Fruit fly (Drosophila melanogaster) whole organism, embryonic: ENCODE results near the gene Vta1.

ENCODE experiments used
- ATbp ChIP-seq: fragments of 200-800 bp; sonication (Bioruptor generic); optimal IDR thresholded peaks from 2 replicates; lab custom pipeline; 2017; ENCODE audit warnings: missing biosample characterization, mild to moderate bottlenecking, missing genetic modification characterization, missing genetic modification reagents
- CG10147 ChIP-seq: fragments of 200-800 bp; sonication (Bioruptor generic); optimal IDR thresholded peaks from 2 replicates; lab custom pipeline; 2019; ENCODE audit warnings: missing biosample characterization, mild to moderate bottlenecking, missing genetic modification characterization, moderate library complexity
- CG10366 ChIP-seq: fragments of 200-800 bp; sonication (Bioruptor generic); IDR thresholded peaks from 2 replicates; pipeline ENCODE4 v1.3.6; 2022; ENCODE audit warnings: missing biosample characterization, missing genetic modification characterization
- CG10959 ChIP-seq: fragments of 200-800 bp; sonication (Bioruptor generic); IDR thresholded peaks from 2 replicates; pipeline ENCODE4 v1.3.6; 2022; ENCODE audit warnings: missing biosample characterization, missing genetic modification characterization
- CG11504 ChIP-seq: fragments of 200-800 bp; sonication (Bioruptor generic); optimal IDR thresholded peaks from 3 replicates; lab custom pipeline; 2019; ENCODE audit warnings: missing biosample characterization, mild to moderate bottlenecking, missing genetic modification characterization, moderate library complexity
- CG12104 ChIP-seq: fragments of 200-800 bp; sonication (Bioruptor generic); optimal IDR thresholded peaks from 3 replicates; lab custom pipeline; 2016; ENCODE audit warnings: missing biosample characterization, missing genetic modification characterization
- CG1233 ChIP-seq: fragments of 200-800 bp; sonication (Bioruptor generic); optimal IDR thresholded peaks from 4 replicates; lab custom pipeline; 2018; ENCODE audit warnings: missing biosample characterization, mild to moderate bottlenecking, missing genetic modification characterization
- CG13424 ChIP-seq: fragments of 200-800 bp; sonication (Bioruptor generic); optimal IDR thresholded peaks from 2 replicates; lab custom pipeline; 2019; ENCODE audit warnings: missing biosample characterization, mild to moderate bottlenecking, missing genetic modification characterization, moderate library complexity
- CG17568 ChIP-seq: fragments of 200-800 bp; sonication (Bioruptor generic); optimal IDR thresholded peaks from 2 replicates; lab custom pipeline; 2018; ENCODE audit warnings: missing biosample characterization, mild to moderate bottlenecking, missing genetic modification characterization, moderate library complexity
- CG17802 ChIP-seq: fragments of 200-800 bp; sonication (Bioruptor generic); optimal IDR thresholded peaks from 2 replicates; lab custom pipeline; 2018; ENCODE audit warnings: missing biosample characterization, mild to moderate bottlenecking, missing genetic modification characterization, moderate library complexity
- CG31365 ChIP-seq: fragments of 200-800 bp; sonication (Bioruptor generic); optimal IDR thresholded peaks from 2 replicates; lab custom pipeline; 2018; ENCODE audit warnings: missing biosample characterization, mild to moderate bottlenecking, missing genetic modification characterization
- CG42726 ChIP-seq: fragments of 200-800 bp; sonication (Bioruptor generic); IDR thresholded peaks from 2 replicates; pipeline ENCODE4 v1.3.6; 2022; ENCODE audit warnings: missing biosample characterization, missing genetic modification characterization; ENCODE audit not compliant: partially characterized antibody
- CG8290 ChIP-seq, 3 experiments: fragments of 200-800 bp; sonication (Bioruptor generic); optimal IDR thresholded peaks; 2 replicates each; lab custom pipeline; 2016 to 2019; ENCODE audit warnings: missing biosample characterization in 3 of 3, missing genetic modification characterization in 3 of 3, mild to moderate bottlenecking in 2 of 3, moderate library complexity in 1 of 3
- CG8359 ChIP-seq: fragments of 200-800 bp; sonication (Bioruptor generic); optimal IDR thresholded peaks from 2 replicates; lab custom pipeline; 2017; ENCODE audit warnings: missing biosample characterization, mild to moderate bottlenecking, missing genetic modification characterization, borderline replicate concordance
- CG8765 ChIP-seq: fragments of 200-800 bp; sonication (Bioruptor generic); IDR thresholded peaks from 2 replicates; pipeline ENCODE4 v1.3.6; 2022; ENCODE audit warnings: missing biosample characterization, missing genetic modification characterization
- CG8924 ChIP-seq: fragments of 200-800 bp; optimal IDR thresholded peaks from 3 replicates; lab custom pipeline; 2019; ENCODE audit warnings: missing biosample characterization, mild to moderate bottlenecking, missing genetic modification characterization, moderate library complexity
- E2f2 ChIP-seq: fragments of 200-800 bp; sonication (Bioruptor generic); IDR thresholded peaks from 2 replicates; pipeline ENCODE4 v1.3.6; 2022; ENCODE audit warnings: missing biosample characterization, missing genetic modification characterization
- Fer1 ChIP-seq: fragments of 200-800 bp; sonication (Bioruptor generic); optimal IDR thresholded peaks from 2 replicates; lab custom pipeline; 2017; ENCODE audit warnings: missing biosample characterization, mild to moderate bottlenecking, missing genetic modification characterization
- H15 ChIP-seq: fragments of 200-800 bp; sonication (Bioruptor generic); IDR thresholded peaks from 3 replicates; pipeline ENCODE4 v1.3.6; 2022; ENCODE audit warnings: missing biosample characterization, missing genetic modification characterization
- HHEX ChIP-seq: fragments of 200-800 bp; sonication (Bioruptor generic); optimal IDR thresholded peaks from 3 replicates; lab custom pipeline; 2017; ENCODE audit warnings: missing biosample characterization, mild to moderate bottlenecking, missing genetic modification characterization, missing genetic modification reagents
- Hand ChIP-seq: fragments of 200-800 bp; sonication (Bioruptor generic); optimal IDR thresholded peaks from 2 replicates; lab custom pipeline; 2017; ENCODE audit warnings: mild to moderate bottlenecking, missing biosample characterization, missing genetic modification reagents, missing genetic modification characterization
- Myb ChIP-seq: fragments of 200-800 bp; sonication (Bioruptor generic); optimal IDR thresholded peaks from 2 replicates; lab custom pipeline; 2016; ENCODE audit warnings: missing biosample characterization, missing genetic modification characterization
- Optix ChIP-seq: fragments of 200-800 bp; sonication (Bioruptor generic); IDR thresholded peaks from 3 replicates; pipeline ENCODE4 v1.3.6; 2022; ENCODE audit warnings: missing biosample characterization, missing genetic modification characterization
- Sry-β ChIP-seq: fragments of 200-800 bp; sonication (Bioruptor generic); optimal IDR thresholded peaks from 2 replicates; lab custom pipeline; 2018; ENCODE audit warnings: missing biosample characterization, mild to moderate bottlenecking, missing genetic modification characterization, moderate library complexity
- Trl ChIP-seq, 3 experiments: fragments of >200 bp in 2 of 3; fragments of 200-800 bp in 1 of 3; sonication (Bioruptor generic) in 1 of 3; optimal IDR thresholded peaks; 2 replicates in 1 of 3; 3 replicates in 2 of 3; lab custom pipeline; 2016 to 2017; ENCODE audit warnings: missing biosample characterization in 1 of 3, missing genetic modification characterization in 1 of 3
- crc ChIP-seq: fragments of 200-800 bp; sonication (Bioruptor generic); optimal IDR thresholded peaks from 2 replicates; lab custom pipeline; 2016; ENCODE audit warnings: missing biosample characterization, missing genetic modification characterization
- da ChIP-seq: fragments of 200-800 bp; sonication (Bioruptor generic); optimal IDR thresholded peaks from 2 replicates; lab custom pipeline; 2016; ENCODE audit warnings: missing biosample characterization, missing genetic modification characterization
- disco-r ChIP-seq: fragments of 200-800 bp; sonication (Bioruptor generic); optimal IDR thresholded peaks from 2 replicates; lab custom pipeline; 2016; ENCODE audit warnings: missing biosample characterization, missing genetic modification characterization
- dmrt99B ChIP-seq: fragments of 200-800 bp; sonication (Bioruptor generic); optimal IDR thresholded peaks from 2 replicates; lab custom pipeline; 2018; ENCODE audit warnings: missing biosample characterization, mild to moderate bottlenecking, missing genetic modification characterization, moderate library complexity
- dpn ChIP-seq, 2 experiments: fragments of 200-800 bp; sonication (Bioruptor generic); optimal IDR thresholded peaks; 3 replicates each; lab custom pipeline; 2016; ENCODE audit warnings: missing biosample characterization in 2 of 2, missing genetic modification characterization in 2 of 2
- exex ChIP-seq: fragments of 200-800 bp; sonication (Bioruptor generic); optimal IDR thresholded peaks from 4 replicates; lab custom pipeline; 2018; ENCODE audit warnings: missing biosample characterization, mild to moderate bottlenecking, missing genetic modification characterization, moderate library complexity
- fd96Cb ChIP-seq: fragments of 200-800 bp; sonication (Bioruptor generic); optimal IDR thresholded peaks from 2 replicates; lab custom pipeline; 2018; ENCODE audit warnings: missing biosample characterization, mild to moderate bottlenecking, missing genetic modification characterization, moderate library complexity
- gce ChIP-seq: fragments of 200-800 bp; sonication (Bioruptor generic); IDR thresholded peaks from 3 replicates; pipeline ENCODE4 v1.3.6; 2022; ENCODE audit warnings: missing biosample characterization, missing genetic modification characterization
- gcm ChIP-seq: fragments of 200-800 bp; sonication (Bioruptor generic); optimal IDR thresholded peaks from 2 replicates; lab custom pipeline; 2019; ENCODE audit warnings: missing biosample characterization, mild to moderate bottlenecking, missing genetic modification characterization, moderate library complexity
- h ChIP-seq: fragments of >200 bp; optimal IDR thresholded peaks from 2 replicates; lab custom pipeline; 2017
- ham ChIP-seq: fragments of 200-800 bp; sonication (Bioruptor generic); IDR thresholded peaks from 2 replicates; pipeline ENCODE4 v1.3.6; 2022; ENCODE audit warnings: missing biosample characterization, missing genetic modification characterization
- kay ChIP-seq: fragments of 200-800 bp; sonication (Bioruptor generic); optimal IDR thresholded peaks from 2 replicates; lab custom pipeline; 2016; ENCODE audit warnings: missing biosample characterization, missing genetic modification characterization
- lola ChIP-seq, 3 experiments: fragments of >200 bp in 2 of 3; fragments of 200-800 bp in 1 of 3; sonication (Bioruptor generic) in 1 of 3; optimal IDR thresholded peaks; 2 replicates each; lab custom pipeline; 2017 to 2019; ENCODE audit warnings: missing biosample characterization in 3 of 3, missing genetic modification characterization in 3 of 3, mild to moderate bottlenecking in 1 of 3, moderate library complexity in 1 of 3
- mld ChIP-seq: fragments of 200-800 bp; sonication (Bioruptor generic); IDR thresholded peaks from 3 replicates; pipeline ENCODE4 v1.3.6; 2022; ENCODE audit warnings: missing biosample characterization, missing genetic modification characterization; ENCODE audit not compliant: partially characterized antibody
- oc ChIP-seq: fragments of 200-800 bp; sonication (Bioruptor generic); optimal IDR thresholded peaks from 2 replicates; lab custom pipeline; 2018; ENCODE audit warnings: missing biosample characterization, mild to moderate bottlenecking, missing genetic modification characterization, moderate library complexity
- pb ChIP-seq: fragments of 200-800 bp; sonication (Bioruptor generic); optimal IDR thresholded peaks from 3 replicates; lab custom pipeline; 2016; ENCODE audit warnings: missing biosample characterization, missing genetic modification characterization
- sc ChIP-seq, 3 experiments: fragments of >200 bp in 2 of 3; fragments of 200-800 bp in 1 of 3; sonication (Bioruptor generic) in 1 of 3; optimal IDR thresholded peaks; 2 replicates in 2 of 3; 3 replicates in 1 of 3; lab custom pipeline; 2017; ENCODE audit warnings: mild to moderate bottlenecking in 1 of 3, missing biosample characterization in 1 of 3, missing genetic modification characterization in 1 of 3, missing genetic modification reagents in 1 of 3
- sd ChIP-seq: fragments of 200-800 bp; sonication (Bioruptor generic); optimal IDR thresholded peaks from 3 replicates; lab custom pipeline; 2018; ENCODE audit warnings: missing biosample characterization, mild to moderate bottlenecking, missing genetic modification characterization, moderate library complexity
- sna ChIP-seq: fragments of 200-800 bp; sonication (Bioruptor generic); IDR thresholded peaks from 2 replicates; pipeline ENCODE4 v1.3.6; 2022; ENCODE audit warnings: missing biosample characterization, missing genetic modification characterization; ENCODE audit not compliant: partially characterized antibody
- tin ChIP-seq: fragments of 200-800 bp; sonication (Bioruptor generic); optimal IDR thresholded peaks from 3 replicates; lab custom pipeline; 2016; ENCODE audit warnings: missing biosample characterization, missing genetic modification characterization
- vnd ChIP-seq: fragments of 200-800 bp; sonication (Bioruptor generic); IDR thresholded peaks from 3 replicates; pipeline ENCODE4 v1.3.6; 2022; ENCODE audit warnings: missing biosample characterization, missing genetic modification characterization; ENCODE audit not compliant: partially characterized antibody
- vvl ChIP-seq: fragments of 200-800 bp; sonication (Bioruptor generic); IDR thresholded peaks from 2 replicates; pipeline ENCODE4 v1.3.6; 2022; ENCODE audit warnings: missing biosample characterization, missing genetic modification characterization

The Vta1 gene

dm6 chr3L:1690727-1691413, 38.2 kb upstream of the Vta1 start (continued):
- TF ChIP-seq CG8765 (GFP tag; lab: Robert Waterston, UW) (peak; percentile 22; the same call in 1 of the 2 replicates), da (GFP tag; lab: Kevin White, UChicago) (no peak), vvl (GFP tag; lab: Robert Waterston, UW) (peak; percentile 47; the same call in 1 of the 2 replicates), CG17802 (tag; lab: Kevin White, UChicago) (no peak), ham (GFP tag; lab: Robert Waterston, UW) (no peak), Sry-β (GFP tag; lab: Kevin White, UChicago) (no peak), CG10959 (GFP tag; lab: Robert Waterston, UW) (no peak), CG1233 (GFP tag; lab: Kevin White, UChicago) (no peak), fd96Cb (tag; lab: Kevin White, UChicago) (peak; percentile 49), pb (GFP tag; lab: Kevin White, UChicago) (no peak), vnd (GFP tag; lab: Robert Waterston, UW) (no peak), Fer1 (GFP tag; lab: Kevin White, UChicago) (no peak), ATbp (GFP tag; lab: Kevin White, UChicago) (peak; percentile 81), h (no peak), CG10366 (GFP tag; lab: Robert Waterston, UW) (no peak), CG12104 (GFP tag; lab: Kevin White, UChicago) (no peak), CG8290 (GFP tag; optimal IDR thresholded peaks at IDR 0.05; lab: Kevin White, UChicago) (no peak), CG8290 (tag; optimal IDR thresholded peaks at IDR 0.05; lab: Kevin White, UChicago) (peak in 1 of 2 experiments; percentile 6), CG31365 (tag; lab: Kevin White, UChicago) (peak; percentile 15), gce (GFP tag; lab: Robert Waterston, UW) (no peak; the same call in 2 of the 3 replicates), CG10147 (no peak), Trl (optimal IDR thresholded peaks at IDR 0.05; lab: Kevin White, UChicago) (no peak), Trl (GFP tag; optimal IDR thresholded peaks at IDR 0.05; lab: Kevin White, UChicago) (no peak), CG8924 (no peak), Myb (GFP tag; lab: Kevin White, UChicago) (no peak), H15 (GFP tag; lab: Robert Waterston, UW) (peak; percentile 40; the same call in 1 of the 3 replicates), CG8359 (GFP tag; lab: Kevin White, UChicago) (no peak), oc (tag; lab: Kevin White, UChicago) (no peak), HHEX (peak; percentile 52), tin (peak; percentile 54), sna (GFP tag; lab: Robert Waterston, UW) (no peak), Optix (GFP tag; lab: Robert Waterston, UW) (no peak), dpn (GFP tag; optimal IDR thresholded peaks at IDR 0.05; lab: Kevin White, UChicago) (peak in 1 of 2 experiments; percentile 4), CG42726 (GFP tag; lab: Robert Waterston, UW) (no peak), Hand (GFP tag; lab: Kevin White, UChicago) (no peak), sd (tag; lab: Kevin White, UChicago) (no peak), kay (GFP tag; lab: Kevin White, UChicago) (peak; percentile 9), mld (no peak), lola (GFP tag; optimal IDR thresholded peaks at IDR 0.05; lab: Kevin White, UChicago) (peak in 1 of 3 experiments; percentile 43), CG11504 (peak; percentile 51), dmrt99B (tag; lab: Kevin White, UChicago) (peak; percentile 51), CG13424 (tag; lab: Kevin White, UChicago) (no peak), crc (GFP tag; lab: Kevin White, UChicago) (no peak), E2f2 (GFP tag; lab: Robert Waterston, UW) (no peak), exex (tag; lab: Kevin White, UChicago) (no peak), disco-r (GFP tag; lab: Kevin White, UChicago) (no peak), sc (optimal IDR thresholded peaks at IDR 0.05; lab: Kevin White, UChicago) (no peak), sc (GFP tag; optimal IDR thresholded peaks at IDR 0.05; lab: Kevin White, UChicago) (peak; percentile 46), CG17568 (no peak), gcm (GFP tag; lab: Kevin White, UChicago) (no peak)
